Worm (Caenorhabditis elegans): ENCODE results near the gene sgca-1.

ce11 chrX:6807137-6807861 lies 18.0 kb upstream of the sgca-1 start:
- TF ChIP-seq ceh-30 (tag; optimal IDR thresholded peaks at IDR 0.05) = no peak
- peak; percentile 73 for TF ChIP-seq hlh-30 (tag; optimal IDR thresholded peaks at IDR 0.05; ENCODE audit: insufficient read depth)
- TF ChIP-seq pag-3 (tag; optimal IDR thresholded peaks at IDR 0.05; ENCODE audit: borderline replicate concordance) = no peak
- TF ChIP-seq C38D4.7 (GFP tag; optimal IDR thresholded peaks at IDR 0.05) = no peak
- TF ChIP-seq ahr-1 (tag; optimal IDR thresholded peaks at IDR 0.05) = no peak
- no peak for TF ChIP-seq pha-4 (tag; optimal IDR thresholded peaks at IDR 0.05)

All from whole organism, late embryonic.